Fruit fly (Drosophila melanogaster) whole organism, embryonic: ENCODE data around the gene CG3335.

Source experiments
- Adf1 ChIP-seq: fragments of 200-800 bp; sonication (Bioruptor generic); IDR thresholded peaks from 2 replicates; pipeline ENCODE4 v1.3.6; 2022; ENCODE audit warnings: missing biosample characterization, missing genetic modification characterization
- CG10543 ChIP-seq: fragments of 200-800 bp; sonication (Bioruptor generic); optimal IDR thresholded peaks from 3 replicates; lab custom pipeline; 2017; ENCODE audit warnings: missing biosample characterization, mild to moderate bottlenecking, missing genetic modification characterization, moderate library complexity
- CG11085 ChIP-seq: fragments of 200-800 bp; sonication (Bioruptor generic); IDR thresholded peaks from 2 replicates; pipeline ENCODE4 v1.3.6; 2022; ENCODE audit warnings: missing biosample characterization, missing genetic modification characterization
- CG11247 ChIP-seq: fragments of 200-800 bp; sonication (Bioruptor generic); IDR thresholded peaks from 2 replicates; pipeline ENCODE4 v1.3.6; 2022; ENCODE audit warnings: missing biosample characterization, missing genetic modification characterization
- CG11398 ChIP-seq: fragments of 200-800 bp; sonication (Bioruptor generic); optimal IDR thresholded peaks from 2 replicates; lab custom pipeline; 2016; ENCODE audit warnings: missing biosample characterization, missing genetic modification characterization
- CG14965 ChIP-seq: fragments of 200-800 bp; sonication (Bioruptor generic); optimal IDR thresholded peaks from 2 replicates; lab custom pipeline; 2016; ENCODE audit warnings: missing biosample characterization, missing genetic modification characterization, borderline replicate concordance
- CG16779 ChIP-seq: fragments of 200-800 bp; sonication (Bioruptor generic); IDR thresholded peaks from 2 replicates; pipeline ENCODE4 v1.3.6; 2022; ENCODE audit warnings: missing biosample characterization, missing genetic modification characterization
- CG16815 ChIP-seq: fragments of 200-800 bp; sonication (Bioruptor generic); optimal IDR thresholded peaks from 3 replicates; lab custom pipeline; 2017; ENCODE audit warnings: missing biosample characterization, mild to moderate bottlenecking, missing genetic modification characterization
- CG17186 ChIP-seq: fragments of 200-800 bp; sonication (Bioruptor generic); optimal IDR thresholded peaks from 3 replicates; lab custom pipeline; 2017; ENCODE audit warnings: missing biosample characterization, missing genetic modification reagents, missing genetic modification characterization
- CG17612 ChIP-seq: fragments of 200-800 bp; sonication (Bioruptor generic); IDR thresholded peaks from 2 replicates; pipeline ENCODE4 v1.3.6; 2022; ENCODE audit warnings: missing biosample characterization, missing genetic modification characterization
- CG18011 ChIP-seq: fragments of 200-800 bp; sonication (Bioruptor generic); optimal IDR thresholded peaks from 2 replicates; lab custom pipeline; 2017; ENCODE audit warnings: missing biosample characterization, missing genetic modification characterization, mild to moderate bottlenecking, moderate library complexity, missing genotype
- CG2678 ChIP-seq: fragments of 200-800 bp; sonication (Bioruptor generic); optimal IDR thresholded peaks from 3 replicates; lab custom pipeline; 2019; ENCODE audit warnings: missing biosample characterization, mild to moderate bottlenecking, missing genetic modification characterization, moderate library complexity
- CG31441 ChIP-seq: fragments of 200-800 bp; sonication (Bioruptor generic); IDR thresholded peaks from 2 replicates; pipeline ENCODE4 v1.3.6; 2022; ENCODE audit warnings: missing biosample characterization, missing genetic modification characterization
- CG32772 ChIP-seq: fragments of 200-800 bp; sonication (Bioruptor generic); IDR thresholded peaks from 2 replicates; pipeline ENCODE4 v1.3.6; 2022; ENCODE audit warnings: missing biosample characterization, missing genetic modification characterization
- CG4424 ChIP-seq: fragments of 200-800 bp; sonication (Bioruptor generic); optimal IDR thresholded peaks from 3 replicates; lab custom pipeline; 2016; ENCODE audit warnings: missing biosample characterization, missing genetic modification characterization
- CG4707 ChIP-seq: fragments of 200-800 bp; sonication (Bioruptor generic); optimal IDR thresholded peaks from 2 replicates; lab custom pipeline; 2018; ENCODE audit warnings: missing biosample characterization, mild to moderate bottlenecking, missing genetic modification characterization, moderate library complexity
- CG7271 ChIP-seq: fragments of 200-800 bp; sonication (Bioruptor generic); optimal IDR thresholded peaks from 2 replicates; lab custom pipeline; 2018; ENCODE audit warnings: missing biosample characterization, mild to moderate bottlenecking, missing genetic modification characterization, moderate library complexity
- CG7556 ChIP-seq: fragments of 200-800 bp; sonication (Bioruptor generic); optimal IDR thresholded peaks from 2 replicates; lab custom pipeline; 2017; ENCODE audit warnings: missing biosample characterization, mild to moderate bottlenecking, missing genetic modification characterization
- CG7786 ChIP-seq: fragments of 200-800 bp; sonication (Bioruptor generic); optimal IDR thresholded peaks from 2 replicates; lab custom pipeline; 2016; ENCODE audit warnings: missing biosample characterization, missing genetic modification characterization
- CG7928 ChIP-seq: fragments of 200-800 bp; sonication (Bioruptor generic); optimal IDR thresholded peaks from 2 replicates; lab custom pipeline; 2017; ENCODE audit warnings: missing biosample characterization, mild to moderate bottlenecking, missing genetic modification characterization
- CG8765 ChIP-seq: fragments of 200-800 bp; sonication (Bioruptor generic); IDR thresholded peaks from 2 replicates; pipeline ENCODE4 v1.3.6; 2022; ENCODE audit warnings: missing biosample characterization, missing genetic modification characterization
- CG9797 ChIP-seq: fragments of 200-800 bp; sonication (Bioruptor generic); optimal IDR thresholded peaks from 3 replicates; lab custom pipeline; 2018; ENCODE audit warnings: missing biosample characterization, mild to moderate bottlenecking, missing genetic modification characterization
- CG9817 ChIP-seq: fragments of 200-800 bp; sonication (Bioruptor generic); optimal IDR thresholded peaks from 2 replicates; lab custom pipeline; 2018; ENCODE audit warnings: missing biosample characterization, mild to moderate bottlenecking, missing genetic modification characterization, moderate library complexity
- CHES-1-like ChIP-seq: fragments of 200-800 bp; sonication (Bioruptor generic); optimal IDR thresholded peaks from 2 replicates; lab custom pipeline; 2016; ENCODE audit warnings: missing biosample characterization, missing genetic modification characterization
- Camta ChIP-seq: fragments of 200-800 bp; sonication (Bioruptor generic); optimal IDR thresholded peaks from 2 replicates; lab custom pipeline; 2016; ENCODE audit warnings: missing biosample characterization, missing genetic modification characterization
- Dll ChIP-seq: fragments of 200-800 bp; sonication (Bioruptor generic); IDR thresholded peaks from 4 replicates; pipeline ENCODE4 v1.3.6; 2022; ENCODE audit warnings: missing biosample characterization, missing genetic modification characterization; ENCODE audit not compliant: partially characterized antibody
- Doc3 ChIP-seq: fragments of 200-800 bp; sonication (Bioruptor generic); IDR thresholded peaks from 3 replicates; pipeline ENCODE4 v1.3.6; 2022; ENCODE audit warnings: missing biosample characterization, missing genetic modification characterization; ENCODE audit not compliant: partially characterized antibody
- Mad ChIP-seq: fragments of 200-800 bp; sonication (Bioruptor generic); optimal IDR thresholded peaks from 2 replicates; lab custom pipeline; 2016; ENCODE audit warnings: missing biosample characterization, missing genetic modification characterization
- Myb ChIP-seq: fragments of 200-800 bp; sonication (Bioruptor generic); optimal IDR thresholded peaks from 2 replicates; lab custom pipeline; 2016; ENCODE audit warnings: missing biosample characterization, missing genetic modification characterization
- Nf-YB ChIP-seq: fragments of 200-800 bp; sonication (Bioruptor generic); optimal IDR thresholded peaks from 3 replicates; lab custom pipeline; 2019; ENCODE audit warnings: missing biosample characterization, mild to moderate bottlenecking, missing genetic modification characterization, moderate library complexity
- Oaz ChIP-seq: fragments of 200-800 bp; sonication (Bioruptor generic); IDR thresholded peaks from 2 replicates; pipeline ENCODE4 v1.3.6; 2022; ENCODE audit warnings: missing biosample characterization, missing genetic modification characterization
- Pdp1 ChIP-seq, 2 experiments: fragments of 200-800 bp; sonication (Bioruptor generic); optimal IDR thresholded peaks; 3 replicates each; lab custom pipeline; 2016; ENCODE audit warnings: missing biosample characterization in 2 of 2, missing genetic modification characterization in 2 of 2, mild to moderate bottlenecking in 1 of 2, moderate library complexity in 1 of 2
- Scr ChIP-seq: fragments of 200-800 bp; sonication (Bioruptor generic); IDR thresholded peaks from 2 replicates; pipeline ENCODE4 v1.3.6; 2022; ENCODE audit warnings: missing biosample characterization, missing genetic modification characterization; ENCODE audit not compliant: partially characterized antibody
- Sin3A ChIP-seq: fragments of >200 bp; optimal IDR thresholded peaks from 2 replicates; lab custom pipeline; 2018
- Sox100B ChIP-seq: fragments of 200-800 bp; sonication (Bioruptor generic); optimal IDR thresholded peaks from 3 replicates; lab custom pipeline; 2018; ENCODE audit warnings: missing biosample characterization, mild to moderate bottlenecking, missing genetic modification characterization
- TFAM ChIP-seq: fragments of 200-800 bp; sonication (Bioruptor generic); optimal IDR thresholded peaks from 2 replicates; lab custom pipeline; 2017; ENCODE audit warnings: missing biosample characterization, missing genetic modification characterization, inconsistent platforms
- Xbp1 ChIP-seq: fragments of 200-800 bp; sonication (Bioruptor generic); optimal IDR thresholded peaks from 3 replicates; lab custom pipeline; 2016; ENCODE audit warnings: missing biosample characterization, mild to moderate bottlenecking, missing genetic modification characterization
- ac ChIP-seq: fragments of 200-800 bp; sonication (Bioruptor generic); optimal IDR thresholded peaks from 3 replicates; lab custom pipeline; 2017; ENCODE audit warnings: missing biosample characterization, mild to moderate bottlenecking, missing genetic modification characterization
- ap ChIP-seq: fragments of 200-800 bp; sonication (Bioruptor generic); IDR thresholded peaks from 2 replicates; pipeline ENCODE4 v1.3.6; 2022; ENCODE audit warnings: missing biosample characterization, missing genetic modification characterization
- bcd ChIP-seq: fragments of 200-800 bp; sonication (Bioruptor generic); optimal IDR thresholded peaks from 2 replicates; lab custom pipeline; 2017; ENCODE audit warnings: missing biosample characterization, mild to moderate bottlenecking, missing genetic modification characterization
- br ChIP-seq: fragments of >200 bp; optimal IDR thresholded peaks from 2 replicates; lab custom pipeline; 2017
- btn ChIP-seq: fragments of 200-800 bp; sonication (Bioruptor generic); optimal IDR thresholded peaks from 2 replicates; lab custom pipeline; 2016; ENCODE audit warnings: missing biosample characterization, missing genetic modification characterization
- dm ChIP-seq: fragments of 200-800 bp; sonication (Bioruptor generic); optimal IDR thresholded peaks from 3 replicates; lab custom pipeline; 2016; ENCODE audit warnings: missing biosample characterization, missing genetic modification characterization
- ems ChIP-seq: fragments of 200-800 bp; sonication (Bioruptor generic); optimal IDR thresholded peaks from 3 replicates; lab custom pipeline; 2016; ENCODE audit warnings: missing biosample characterization, missing genetic modification characterization
- jigr1 ChIP-seq: fragments of 200-800 bp; sonication (Bioruptor generic); IDR thresholded peaks from 3 replicates; pipeline ENCODE4 v1.3.6; 2022; ENCODE audit warnings: missing biosample characterization, missing genetic modification characterization
- jing ChIP-seq: fragments of 200-800 bp; sonication (Bioruptor generic); optimal IDR thresholded peaks from 2 replicates; lab custom pipeline; 2018; ENCODE audit warnings: missing biosample characterization, mild to moderate bottlenecking, missing genetic modification characterization
- sima ChIP-seq: fragments of 200-800 bp; sonication (Bioruptor generic); optimal IDR thresholded peaks from 2 replicates; lab custom pipeline; 2016; ENCODE audit warnings: missing biosample characterization, missing genetic modification characterization
- slou ChIP-seq: fragments of 200-800 bp; sonication (Bioruptor generic); optimal IDR thresholded peaks from 3 replicates; lab custom pipeline; 2016; ENCODE audit warnings: missing biosample characterization, missing genetic modification characterization
- sqz ChIP-seq: fragments of 200-800 bp; sonication (Bioruptor generic); optimal IDR thresholded peaks from 3 replicates; lab custom pipeline; 2018; ENCODE audit warnings: missing biosample characterization, mild to moderate bottlenecking, missing genetic modification characterization
- ssp ChIP-seq: fragments of 200-800 bp; sonication (Bioruptor generic); IDR thresholded peaks from 2 replicates; pipeline ENCODE4 v1.3.6; 2022; ENCODE audit warnings: missing biosample characterization, missing genetic modification characterization
- tgo ChIP-seq: fragments of 200-800 bp; sonication (Bioruptor generic); IDR thresholded peaks from 3 replicates; pipeline ENCODE4 v1.3.6; 2022; ENCODE audit warnings: missing biosample characterization, missing genetic modification characterization

CG3335 gene

DNA sequence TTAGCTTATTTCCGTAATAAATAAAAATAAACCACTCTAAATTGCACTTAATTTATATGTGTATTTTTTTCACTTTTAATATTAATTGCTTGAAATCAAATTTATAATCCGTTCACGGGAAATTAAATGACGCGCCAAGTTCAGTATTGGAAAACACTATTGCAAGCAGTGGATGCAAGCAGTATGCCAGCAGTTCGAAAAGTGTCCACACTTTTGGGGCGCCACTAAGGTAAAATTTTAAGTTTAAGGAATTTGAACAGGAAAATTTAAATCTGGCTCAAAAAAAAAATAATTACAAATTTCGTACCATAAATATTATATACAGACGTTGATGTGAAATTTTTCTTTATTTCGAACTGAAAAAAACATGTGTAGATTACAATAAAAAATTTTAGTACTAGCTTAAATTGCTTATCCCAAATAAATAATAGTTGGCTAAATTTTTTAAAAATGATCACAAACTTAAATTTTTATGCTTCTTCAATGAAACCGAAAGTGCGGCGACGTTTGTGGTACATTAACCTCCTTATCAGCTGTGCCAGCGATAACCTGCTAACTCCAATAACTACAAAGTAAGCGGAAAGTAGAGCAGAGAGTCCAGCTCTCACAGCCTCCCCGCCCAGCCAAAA is 10.0 kb upstream of the CG3335 start (continued):
- TF ChIP-seq CHES-1-like (GFP tag; lab: Kevin White, UChicago) (no peak), CG17612 (GFP tag; lab: Robert Waterston, UW) (0 out of 2 replicates have a peak, but pooled peaks have one; percentile 15), slou (peak; percentile 20), CG18011 (GFP tag; lab: Kevin White, UChicago) (no peak), CG7928 (GFP tag; lab: Kevin White, UChicago) (no peak), sima (GFP tag; lab: Kevin White, UChicago) (no peak), sqz (GFP tag; lab: Kevin White, UChicago) (no peak), Sin3A (lab: Kevin White, UChicago) (no peak), Scr (GFP tag; lab: Robert Waterston, UW) (no peak), jing (GFP tag; lab: Kevin White, UChicago) (no peak), ap (no peak), Myb (GFP tag; lab: Kevin White, UChicago) (peak; percentile 63), CG14965 (GFP tag; lab: Kevin White, UChicago) (no peak), CG31441 (GFP tag; lab: Robert Waterston, UW) (0 out of 2 replicates have a peak, but pooled peaks have one; percentile 35), CG11247 (GFP tag; lab: Robert Waterston, UW) (no peak), ac (no peak), CG16779 (GFP tag; lab: Robert Waterston, UW) (no peak), CG7786 (no peak), CG9797 (peak; percentile 10), Oaz (GFP tag; lab: Robert Waterston, UW) (no peak), Pdp1 (GFP tag; optimal IDR thresholded peaks at IDR 0.05; lab: Kevin White, UChicago) (peak in 1 of 2 experiments; percentile 66), Mad (GFP tag; lab: Kevin White, UChicago) (no peak), bcd (GFP tag; lab: Kevin White, UChicago) (peak; percentile 52), btn (GFP tag; lab: Kevin White, UChicago) (no peak), ems (GFP tag; lab: Kevin White, UChicago) (no peak), TFAM (GFP tag; lab: Kevin White, UChicago) (no peak), CG4424 (peak; percentile 55), CG7556 (GFP tag; lab: Kevin White, UChicago) (no peak), Nf-YB (GFP tag; lab: Kevin White, UChicago) (no peak), Camta (GFP tag; lab: Kevin White, UChicago) (no peak), CG9817 (tag; lab: Kevin White, UChicago) (peak; percentile 58), CG17186 (GFP tag; lab: Kevin White, UChicago) (no peak), CG4707 (GFP tag; lab: Kevin White, UChicago) (no peak), br (lab: Kevin White, UChicago) (no peak), CG2678 (no peak), CG10543 (GFP tag; lab: Kevin White, UChicago) (no peak), jigr1 (GFP tag; lab: Robert Waterston, UW) (peak; percentile 52; the same call in 1 of the 3 replicates), tgo (no peak; the same call in 2 of the 3 replicates), CG11085 (GFP tag; lab: Robert Waterston, UW) (peak; percentile 70; the same call in 1 of the 2 replicates), CG32772 (GFP tag; lab: Robert Waterston, UW) (peak; percentile 37; the same call in 1 of the 2 replicates), CG7271 (tag; lab: Kevin White, UChicago) (no peak), Sox100B (GFP tag; lab: Kevin White, UChicago) (no peak), Dll (GFP tag; lab: Robert Waterston, UW) (no peak), Doc3 (no peak), dm (GFP tag; lab: Kevin White, UChicago) (no peak), CG16815 (GFP tag; lab: Kevin White, UChicago) (no peak), Xbp1 (GFP tag; lab: Kevin White, UChicago) (peak; percentile 16), CG8765 (GFP tag; lab: Robert Waterston, UW) (no peak), CG11398 (GFP tag; lab: Kevin White, UChicago) (no peak), ssp (GFP tag; lab: Robert Waterston, UW) (peak; percentile 61), Adf1 (GFP tag; lab: Robert Waterston, UW) (no peak)
